Fruit fly (Drosophila melanogaster) whole organism, embryonic: ENCODE results near the gene Klp64D.
A peak's percentile ranks its signal among the peaks of the same experiment; 100 is the strongest.

ENCODE experiments used
- CG10366 ChIP-seq: fragments of 200-800 bp; sonication (Bioruptor generic); IDR thresholded peaks from 2 replicates; pipeline ENCODE4 v1.3.6; 2022; ENCODE audit warnings: missing biosample characterization, missing genetic modification characterization
- CG1233 ChIP-seq: fragments of 200-800 bp; sonication (Bioruptor generic); optimal IDR thresholded peaks from 4 replicates; lab custom pipeline; 2018; ENCODE audit warnings: missing biosample characterization, mild to moderate bottlenecking, missing genetic modification characterization
- CG13287 ChIP-seq: fragments of 200-800 bp; sonication (Bioruptor generic); IDR thresholded peaks from 2 replicates; pipeline ENCODE4 v1.3.6; 2022; ENCODE audit warnings: missing biosample characterization, missing genetic modification characterization; ENCODE audit not compliant: partially characterized antibody
- CG13894 ChIP-seq: fragments of 200-800 bp; sonication (Bioruptor generic); optimal IDR thresholded peaks from 3 replicates; lab custom pipeline; 2018; ENCODE audit warnings: missing biosample characterization, mild to moderate bottlenecking, missing genetic modification characterization, moderate library complexity
- CG14860 ChIP-seq: fragments of 200-800 bp; sonication (Bioruptor generic); IDR thresholded peaks from 3 replicates; pipeline ENCODE4 v1.3.6; 2022; ENCODE audit warnings: missing biosample characterization, missing genetic modification characterization; ENCODE audit not compliant: partially characterized antibody
- CG16813 ChIP-seq: fragments of 200-800 bp; sonication (Bioruptor generic); IDR thresholded peaks from 3 replicates; pipeline ENCODE4 v1.3.6; 2022; ENCODE audit warnings: missing biosample characterization, missing genetic modification characterization; ENCODE audit not compliant: partially characterized antibody
- CG17385 ChIP-seq: fragments of 200-800 bp; sonication (Bioruptor generic); optimal IDR thresholded peaks from 3 replicates; lab custom pipeline; 2018; ENCODE audit warnings: missing biosample characterization, mild to moderate bottlenecking, missing genetic modification characterization
- CG2199 ChIP-seq: fragments of 200-800 bp; sonication (Bioruptor generic); IDR thresholded peaks from 3 replicates; pipeline ENCODE4 v1.3.6; 2022; ENCODE audit warnings: missing biosample characterization, missing genetic modification characterization
- CG34224 ChIP-seq: fragments of 200-800 bp; sonication (Bioruptor generic); IDR thresholded peaks from 3 replicates; pipeline ENCODE4 v1.3.6; 2022; ENCODE audit warnings: missing biosample characterization, missing genetic modification characterization; ENCODE audit not compliant: partially characterized antibody
- CG3847 ChIP-seq: fragments of 200-800 bp; sonication (Bioruptor generic); IDR thresholded peaks from 2 replicates; pipeline ENCODE4 v1.3.6; 2022; ENCODE audit warnings: missing biosample characterization, missing genetic modification characterization
- CG7987 ChIP-seq: fragments of 200-800 bp; sonication (Bioruptor generic); optimal IDR thresholded peaks from 2 replicates; lab custom pipeline; 2018; ENCODE audit warnings: missing biosample characterization, mild to moderate bottlenecking, missing genetic modification characterization, moderate library complexity
- CG8478 ChIP-seq: fragments of >200 bp; optimal IDR thresholded peaks from 2 replicates; lab custom pipeline; 2018
- CG8765 ChIP-seq: fragments of 200-800 bp; sonication (Bioruptor generic); IDR thresholded peaks from 2 replicates; pipeline ENCODE4 v1.3.6; 2022; ENCODE audit warnings: missing biosample characterization, missing genetic modification characterization
- CG9876 ChIP-seq: fragments of 200-800 bp; sonication (Bioruptor generic); optimal IDR thresholded peaks from 2 replicates; lab custom pipeline; 2016; ENCODE audit warnings: missing biosample characterization, missing genetic modification characterization
- Dfd ChIP-seq, 2 experiments: fragments of >200 bp; optimal IDR thresholded peaks; 2 replicates each; lab custom pipeline; 2017; ENCODE audit warnings: missing biosample characterization in 2 of 2, missing genetic modification characterization in 2 of 2
- Dll ChIP-seq: fragments of 200-800 bp; sonication (Bioruptor generic); IDR thresholded peaks from 4 replicates; pipeline ENCODE4 v1.3.6; 2022; ENCODE audit warnings: missing biosample characterization, missing genetic modification characterization; ENCODE audit not compliant: partially characterized antibody
- GATAe ChIP-seq: fragments of 200-800 bp; sonication (Bioruptor generic); conservative IDR thresholded peaks from 2 replicates; pipeline ENCODE4 v1.3.6; 2022; ENCODE audit warnings: missing biosample characterization, missing genetic modification characterization
- HLHmδ ChIP-seq: fragments of 200-800 bp; sonication (Bioruptor generic); optimal IDR thresholded peaks from 2 replicates; lab custom pipeline; 2018; ENCODE audit warnings: missing biosample characterization, mild to moderate bottlenecking, missing genetic modification characterization, moderate library complexity
- Hand ChIP-seq: fragments of 200-800 bp; sonication (Bioruptor generic); optimal IDR thresholded peaks from 2 replicates; lab custom pipeline; 2017; ENCODE audit warnings: mild to moderate bottlenecking, missing biosample characterization, missing genetic modification reagents, missing genetic modification characterization
- Hmr ChIP-seq: fragments of 200-800 bp; sonication (Bioruptor generic); optimal IDR thresholded peaks from 3 replicates; lab custom pipeline; 2017; ENCODE audit warnings: mild to moderate bottlenecking, missing biosample characterization, missing genetic modification reagents, missing genetic modification characterization
- Hr3 ChIP-seq: fragments of 200-800 bp; sonication (Bioruptor generic); optimal IDR thresholded peaks from 3 replicates; lab custom pipeline; 2016; ENCODE audit warnings: missing biosample characterization, missing genetic modification characterization
- Kr ChIP-seq: fragments of 200-800 bp; sonication (Bioruptor generic); optimal IDR thresholded peaks from 2 replicates; lab custom pipeline; 2017; ENCODE audit warnings: missing biosample characterization, mild to moderate bottlenecking, missing genetic modification characterization
- Med ChIP-seq: fragments of 200-800 bp; sonication (Bioruptor generic); peaks from one replicate; lab custom pipeline; 2016; ENCODE audit warnings: missing biosample characterization, missing genetic modification characterization, mild to moderate bottlenecking, inconsistent platforms, moderate library complexity
- Pdp1 ChIP-seq, 2 experiments: fragments of 200-800 bp; sonication (Bioruptor generic); optimal IDR thresholded peaks; 3 replicates each; lab custom pipeline; 2016; ENCODE audit warnings: missing biosample characterization in 2 of 2, missing genetic modification characterization in 2 of 2, mild to moderate bottlenecking in 1 of 2, moderate library complexity in 1 of 2
- Spps ChIP-seq: fragments of 200-800 bp; sonication (Bioruptor generic); optimal IDR thresholded peaks from 2 replicates; lab custom pipeline; 2018; ENCODE audit warnings: missing biosample characterization, mild to moderate bottlenecking, missing genetic modification characterization
- Trl ChIP-seq, 3 experiments: fragments of >200 bp in 2 of 3; fragments of 200-800 bp in 1 of 3; sonication (Bioruptor generic) in 1 of 3; optimal IDR thresholded peaks; 2 replicates in 1 of 3; 3 replicates in 2 of 3; lab custom pipeline; 2016 to 2017; ENCODE audit warnings: missing biosample characterization in 1 of 3, missing genetic modification characterization in 1 of 3
- Vsx1 ChIP-seq: fragments of 200-800 bp; sonication (Bioruptor generic); optimal IDR thresholded peaks from 2 replicates; lab custom pipeline; 2017; ENCODE audit warnings: missing biosample characterization, mild to moderate bottlenecking, missing genetic modification characterization, missing genetic modification reagents
- amos ChIP-seq: fragments of 200-800 bp; sonication (Bioruptor generic); IDR thresholded peaks from 2 replicates; pipeline ENCODE4 v1.3.6; 2022; ENCODE audit warnings: missing biosample characterization, missing genetic modification characterization; ENCODE audit not compliant: partially characterized antibody
- ato ChIP-seq: fragments of 200-800 bp; sonication (Bioruptor generic); IDR thresholded peaks from 2 replicates; pipeline ENCODE4 v1.3.6; 2022; ENCODE audit warnings: missing biosample characterization, missing genetic modification characterization; ENCODE audit not compliant: partially characterized antibody
- da ChIP-seq: fragments of 200-800 bp; sonication (Bioruptor generic); optimal IDR thresholded peaks from 2 replicates; lab custom pipeline; 2016; ENCODE audit warnings: missing biosample characterization, missing genetic modification characterization
- dan ChIP-seq: fragments of 200-800 bp; sonication (Bioruptor generic); IDR thresholded peaks from 2 replicates; pipeline ENCODE4 v1.3.6; 2022; ENCODE audit warnings: missing biosample characterization, missing genetic modification characterization
- dmrt99B ChIP-seq: fragments of 200-800 bp; sonication (Bioruptor generic); optimal IDR thresholded peaks from 2 replicates; lab custom pipeline; 2018; ENCODE audit warnings: missing biosample characterization, mild to moderate bottlenecking, missing genetic modification characterization, moderate library complexity
- fd3F ChIP-seq: fragments of 200-800 bp; sonication (Bioruptor generic); optimal IDR thresholded peaks from 2 replicates; lab custom pipeline; 2018; ENCODE audit warnings: missing biosample characterization, mild to moderate bottlenecking, missing genetic modification characterization, moderate library complexity
- gce ChIP-seq: fragments of 200-800 bp; sonication (Bioruptor generic); IDR thresholded peaks from 3 replicates; pipeline ENCODE4 v1.3.6; 2022; ENCODE audit warnings: missing biosample characterization, missing genetic modification characterization
- grau ChIP-seq: fragments of 200-800 bp; optimal IDR thresholded peaks from 3 replicates; lab custom pipeline; 2019; ENCODE audit warnings: missing biosample characterization, mild to moderate bottlenecking, missing genetic modification characterization, moderate library complexity
- lab ChIP-seq: fragments of 200-800 bp; sonication (Bioruptor generic); optimal IDR thresholded peaks from 3 replicates; lab custom pipeline; 2017; ENCODE audit warnings: missing biosample characterization, missing genetic modification characterization, mild to moderate bottlenecking, moderate library complexity, missing genetic modification reagents
- lilli ChIP-seq: fragments of 200-800 bp; sonication (Bioruptor generic); optimal IDR thresholded peaks from 3 replicates; lab custom pipeline; 2016; ENCODE audit warnings: missing biosample characterization, missing genetic modification characterization
- nerfin-2 ChIP-seq: fragments of 200-800 bp; sonication (Bioruptor generic); IDR thresholded peaks from 2 replicates; pipeline ENCODE4 v1.3.6; 2022; ENCODE audit warnings: missing biosample characterization, missing genetic modification characterization; ENCODE audit not compliant: partially characterized antibody
- p53 ChIP-seq: fragments of 200-800 bp; sonication (Bioruptor generic); optimal IDR thresholded peaks from 2 replicates; lab custom pipeline; 2016; ENCODE audit warnings: missing biosample characterization, missing genetic modification characterization
- pnt ChIP-seq: fragments of 200-800 bp; sonication (Bioruptor generic); optimal IDR thresholded peaks from 3 replicates; lab custom pipeline; 2016; ENCODE audit warnings: missing biosample characterization, missing genetic modification characterization
- row ChIP-seq: fragments of 200-800 bp; sonication (Bioruptor generic); IDR thresholded peaks from 3 replicates; pipeline ENCODE4 v1.3.6; 2022; ENCODE audit warnings: missing biosample characterization, missing genetic modification characterization
- sna ChIP-seq: fragments of 200-800 bp; sonication (Bioruptor generic); IDR thresholded peaks from 2 replicates; pipeline ENCODE4 v1.3.6; 2022; ENCODE audit warnings: missing biosample characterization, missing genetic modification characterization; ENCODE audit not compliant: partially characterized antibody
- trem ChIP-seq: fragments of 200-800 bp; optimal IDR thresholded peaks from 3 replicates; lab custom pipeline; 2019; ENCODE audit warnings: missing biosample characterization, mild to moderate bottlenecking, missing genetic modification characterization, moderate library complexity
- twi ChIP-seq: fragments of 200-800 bp; optimal IDR thresholded peaks from 2 replicates; lab custom pipeline; 2019; ENCODE audit warnings: missing biosample characterization, mild to moderate bottlenecking, missing genetic modification characterization, moderate library complexity
- usp ChIP-seq: fragments of >200 bp; optimal IDR thresholded peaks from 2 replicates; lab custom pipeline; 2017; ENCODE audit warnings: missing biosample characterization, missing genetic modification characterization
- vvl ChIP-seq: fragments of 200-800 bp; sonication (Bioruptor generic); IDR thresholded peaks from 2 replicates; pipeline ENCODE4 v1.3.6; 2022; ENCODE audit warnings: missing biosample characterization, missing genetic modification characterization
- zen2 ChIP-seq: fragments of 200-800 bp; sonication (Bioruptor generic); IDR thresholded peaks from 3 replicates; pipeline ENCODE4 v1.3.6; 2022; ENCODE audit warnings: missing biosample characterization, missing genetic modification characterization; ENCODE audit not compliant: partially characterized antibody

Klp64D gene

DNA sequence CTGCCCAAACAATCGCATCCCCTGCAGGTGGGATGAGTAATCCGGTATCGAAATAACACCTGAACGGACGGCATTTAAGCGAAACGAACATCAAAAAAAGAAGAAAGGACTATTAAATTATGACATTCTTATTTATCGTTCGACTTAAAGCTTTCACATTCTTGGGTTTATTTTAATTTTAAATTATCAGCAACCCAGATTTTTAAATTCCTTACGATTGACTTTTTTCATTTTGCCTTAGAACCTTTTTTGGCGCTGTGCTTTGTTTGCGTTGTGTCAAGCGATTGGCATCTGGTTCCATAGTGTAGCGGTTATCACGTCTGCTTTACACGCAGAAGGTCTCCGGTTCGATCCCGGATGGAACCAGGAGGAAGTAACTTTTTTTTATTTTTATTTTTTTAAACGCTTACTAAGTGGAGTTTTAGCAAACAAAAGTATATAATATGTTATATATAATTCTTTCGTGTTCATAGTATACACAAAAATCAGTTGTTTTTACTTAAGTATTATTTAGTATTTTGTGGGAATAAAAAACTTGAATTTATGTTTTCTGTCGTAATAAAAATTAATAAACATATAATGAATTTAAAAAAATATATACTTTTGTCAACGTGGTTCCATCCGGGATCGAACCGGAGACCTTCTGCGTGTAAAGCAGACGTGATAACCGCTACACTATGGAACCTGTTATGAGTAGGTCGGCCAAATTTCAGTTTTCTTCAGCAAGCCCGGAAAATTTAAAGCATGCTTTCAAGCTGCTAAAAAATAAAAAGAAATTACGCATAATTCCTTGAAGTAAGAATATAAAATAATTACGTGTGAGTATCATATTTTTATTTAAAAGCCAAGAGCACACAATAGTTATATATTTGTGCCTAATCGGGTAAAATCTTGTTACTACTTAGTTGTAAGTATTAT is 2.9 kb downstream of the Klp64D start:
- TF ChIP-seq Dfd (GFP tag; optimal IDR thresholded peaks at IDR 0.05; lab: Kevin White, UChicago) (no peak), Pdp1 (GFP tag; optimal IDR thresholded peaks at IDR 0.05; lab: Kevin White, UChicago) (peak in 1 of 2 experiments; percentile 70), vvl (GFP tag; lab: Robert Waterston, UW) (peak; percentile 7; the same call in 1 of the 2 replicates), zen2 (GFP tag; lab: Robert Waterston, UW) (no peak), CG13894 (tag; lab: Kevin White, UChicago) (no peak), CG34224 (peak; percentile 59; the same call in 1 of the 3 replicates), CG8765 (no peak), Hr3 (GFP tag; lab: Kevin White, UChicago) (no peak), CG13287 (GFP tag; lab: Robert Waterston, UW) (peak; percentile 6; the same call in 1 of the 2 replicates), CG9876 (no peak), usp (no peak), GATAe (GFP tag; lab: Robert Waterston, UW) (no peak), CG16813 (GFP tag; lab: Robert Waterston, UW) (peak; percentile 80), CG17385 (GFP tag; lab: Kevin White, UChicago) (no peak), CG8478 (lab: Kevin White, UChicago) (no peak), CG3847 (GFP tag; lab: Robert Waterston, UW) (no peak), Hand (no peak), Spps (tag; lab: Kevin White, UChicago) (no peak), ato (GFP tag; lab: Robert Waterston, UW) (peak; percentile 52), lilli (GFP tag; lab: Kevin White, UChicago) (no peak), CG14860 (GFP tag; lab: Robert Waterston, UW) (peak; percentile 73; the same call in 2 of the 3 replicates), Hmr (GFP tag; lab: Kevin White, UChicago) (no peak), Dll (GFP tag; lab: Robert Waterston, UW) (peak; percentile 58; the same call in 2 of the 4 replicates), lab (no peak), CG2199 (GFP tag; lab: Robert Waterston, UW) (no peak), Med (GFP tag; lab: Kevin White, UChicago) (peak; percentile 31), Vsx1 (GFP tag; lab: Kevin White, UChicago) (no peak), gce (no peak), twi (no peak), grau (no peak), pnt (no peak), CG1233 (no peak), dan (GFP tag; lab: Robert Waterston, UW) (no peak), da (GFP tag; lab: Kevin White, UChicago) (no peak), sna (GFP tag; lab: Robert Waterston, UW) (peak; percentile 59; the same call in 1 of the 2 replicates), Kr (GFP tag; lab: Kevin White, UChicago) (no peak), HLHmδ (no peak), nerfin-2 (GFP tag; lab: Robert Waterston, UW) (peak; percentile 70; the same call in 1 of the 2 replicates), trem (peak; percentile 25), amos (GFP tag; lab: Robert Waterston, UW) (peak; percentile 72), p53 (GFP tag; lab: Kevin White, UChicago) (no peak), dmrt99B (tag; lab: Kevin White, UChicago) (peak; percentile 23), fd3F (GFP tag; lab: Kevin White, UChicago) (no peak), row (no peak), CG7987 (GFP tag; lab: Kevin White, UChicago) (no peak), CG10366 (GFP tag; lab: Robert Waterston, UW) (no peak), Trl (optimal IDR thresholded peaks at IDR 0.05; lab: Kevin White, UChicago) (no peak), Trl (GFP tag; optimal IDR thresholded peaks at IDR 0.05; lab: Kevin White, UChicago) (no peak)
